Worm (Caenorhabditis elegans) whole organism, L4 larva: ENCODE results near the gene D1025.10.

Experiments
- D1046.2 ChIP-seq: fragments of 200-800 bp; sonication (Bioruptor generic); IDR thresholded peaks from 2 replicates; pipeline ENCODE4 v1.3.6; 2022; ENCODE audit warnings: missing genetic modification characterization, missing compliant biosample characterization
- F37D6.2 ChIP-seq: sonication (generic microtip); optimal IDR thresholded peaks from 2 replicates; lab custom pipeline; 2016; ENCODE audit warnings: mild to moderate bottlenecking, missing genetic modification characterization, missing compliant biosample characterization
- Y5F2A.4 ChIP-seq: fragments of 200-800 bp; sonication (Bioruptor generic); optimal IDR thresholded peaks from 2 replicates; lab custom pipeline; 2018; ENCODE audit warnings: mild to moderate bottlenecking, missing genetic modification characterization, missing compliant biosample characterization
- Y75B8A.6 ChIP-seq: fragments of 200-800 bp; sonication (Bioruptor generic); IDR thresholded peaks from 2 replicates; pipeline ENCODE4 v1.3.6; 2022; ENCODE audit warnings: missing genetic modification reagents, missing genetic modification characterization, missing compliant biosample characterization
- aly-2 ChIP-seq: sonication (generic microtip); optimal IDR thresholded peaks from 2 replicates; lab custom pipeline; 2018; ENCODE audit warnings: missing biosample characterization, missing genetic modification characterization
- ama-1 ChIP-seq: fragments of 150-350 bp; optimal IDR thresholded peaks from 2 replicates; lab custom pipeline; 2014; ENCODE audit warnings: inconsistent platforms, mixed read lengths
- arid-1 ChIP-seq: fragments of 200-800 bp; sonication (Bioruptor generic); conservative IDR thresholded peaks from 2 replicates; pipeline ENCODE4 v1.3.6; 2022; ENCODE audit warnings: missing genetic modification reagents, missing genetic modification characterization, missing compliant biosample characterization
- ceh-44 ChIP-seq: fragments of 200-800 bp; sonication (Bioruptor generic); IDR thresholded peaks from 2 replicates; pipeline ENCODE4 v1.3.6; 2022; ENCODE audit warnings: missing genetic modification reagents, missing genetic modification characterization, missing compliant biosample characterization
- ceh-82 ChIP-seq: sonication (generic microtip); optimal IDR thresholded peaks from 2 replicates; lab custom pipeline; 2017; ENCODE audit warnings: missing biosample characterization, missing genetic modification characterization
- cey-2 ChIP-seq: sonication (generic microtip); optimal IDR thresholded peaks from 3 replicates; lab custom pipeline; 2017; ENCODE audit warnings: missing genetic modification characterization, mild to moderate bottlenecking, missing compliant biosample characterization, antibody characterized with exemption, borderline replicate concordance; ENCODE audit not compliant: insufficient read depth
- ctbp-1 ChIP-seq: fragments of 200-800 bp; sonication (Bioruptor generic); IDR thresholded peaks from 2 replicates; pipeline ENCODE4 v1.3.6; 2022; ENCODE audit warnings: missing genetic modification reagents, missing genetic modification characterization, missing compliant biosample characterization
- daf-12 ChIP-seq: fragments of 150-350 bp; optimal IDR thresholded peaks from 2 replicates; lab custom pipeline; 2014; ENCODE audit warnings: missing biosample characterization, missing genetic modification reagents, missing genetic modification characterization
- daf-19 ChIP-seq: fragments of 200-800 bp; sonication (Bioruptor generic); conservative IDR thresholded peaks from 2 replicates; pipeline ENCODE4 v1.3.6; 2022; ENCODE audit warnings: missing genetic modification characterization, missing compliant biosample characterization
- dmd-8 ChIP-seq: fragments of 200-800 bp; sonication (Bioruptor generic); IDR thresholded peaks from 2 replicates; pipeline ENCODE4 v1.3.6; 2022; ENCODE audit warnings: missing genetic modification characterization, missing compliant biosample characterization
- fkh-10 ChIP-seq: fragments of 150-350 bp; optimal IDR thresholded peaks from 2 replicates; lab custom pipeline; 2014; ENCODE audit warnings: missing biosample characterization, missing genetic modification reagents, missing genetic modification characterization
- gei-8 ChIP-seq: fragments of 200-800 bp; sonication (Bioruptor generic); optimal IDR thresholded peaks from 2 replicates; lab custom pipeline; 2018; ENCODE audit warnings: mild to moderate bottlenecking, missing genetic modification characterization, missing compliant biosample characterization
- hif-1 ChIP-seq, 2 experiments: sonication (generic microtip); optimal IDR thresholded peaks; 2 replicates each; lab custom pipeline; 2016 to 2017; ENCODE audit warnings: missing compliant biosample characterization in 2 of 2, missing genetic modification characterization in 2 of 2, missing genetic modification reagents in 2 of 2, missing genotype in 2 of 2, mild to moderate bottlenecking in 1 of 2
- hlh-11 ChIP-seq: fragments of 200-800 bp; sonication (Bioruptor generic); optimal IDR thresholded peaks from 2 replicates; lab custom pipeline; 2018; ENCODE audit warnings: mild to moderate bottlenecking, missing genetic modification characterization, missing compliant biosample characterization
- hlh-30 ChIP-seq: sonication (generic microtip); optimal IDR thresholded peaks from 2 replicates; lab custom pipeline; 2017; ENCODE audit warnings: antibody characterized with exemption, mild to moderate bottlenecking, missing genetic modification characterization, missing compliant biosample characterization; ENCODE audit not compliant: insufficient read depth
- hmg-1.1 ChIP-seq: fragments of 200-800 bp; sonication (Bioruptor generic); IDR thresholded peaks from 2 replicates; pipeline ENCODE4 v1.3.6; 2022; ENCODE audit warnings: missing genetic modification reagents, missing genetic modification characterization, missing compliant biosample characterization
- lim-7 ChIP-seq: fragments of 200-800 bp; sonication (Bioruptor generic); IDR thresholded peaks from 2 replicates; pipeline ENCODE4 v1.3.6; 2022; ENCODE audit warnings: missing genetic modification characterization, missing compliant biosample characterization
- lsy-2 ChIP-seq, 2 experiments: fragments of 150-350 bp in 1 of 2; sonication (generic microtip) in 1 of 2; optimal IDR thresholded peaks; 2 replicates each; lab custom pipeline; 2014 to 2017; ENCODE audit warnings: missing biosample characterization in 2 of 2, missing genetic modification characterization in 2 of 2
- madf-9 ChIP-seq: fragments of 200-800 bp; sonication (Bioruptor generic); conservative IDR thresholded peaks from 2 replicates; pipeline ENCODE4 v1.3.6; 2022; ENCODE audit warnings: missing genetic modification reagents, missing genetic modification characterization, missing compliant biosample characterization
- mes-2 ChIP-seq: sonication (generic microtip); optimal IDR thresholded peaks from 2 replicates; lab custom pipeline; 2016; ENCODE audit warnings: missing genotype, mild to moderate bottlenecking, missing genetic modification characterization, missing compliant biosample characterization; ENCODE audit not compliant: poor library complexity, severe bottlenecking
- mxl-2 ChIP-seq: fragments of 200-800 bp; sonication (Bioruptor generic); conservative IDR thresholded peaks from 2 replicates; pipeline ENCODE4 v1.3.6; 2022; ENCODE audit warnings: missing genetic modification reagents, missing genetic modification characterization, missing compliant biosample characterization
- mxl-3 ChIP-seq: fragments of 200-800 bp; sonication (Bioruptor generic); optimal IDR thresholded peaks from 2 replicates; lab custom pipeline; 2018; ENCODE audit warnings: mild to moderate bottlenecking, missing genetic modification characterization, missing compliant biosample characterization
- nhr-102 ChIP-seq: sonication (generic microtip); optimal IDR thresholded peaks from 2 replicates; lab custom pipeline; 2016; ENCODE audit warnings: mild to moderate bottlenecking, missing genetic modification characterization, moderate library complexity, missing compliant biosample characterization
- nhr-11 ChIP-seq: fragments of 150-350 bp; optimal IDR thresholded peaks from 2 replicates; lab custom pipeline; 2014; ENCODE audit warnings: missing biosample characterization, missing genetic modification characterization
- nhr-237 ChIP-seq: sonication (generic microtip); optimal IDR thresholded peaks from 2 replicates; lab custom pipeline; 2017; ENCODE audit warnings: missing biosample characterization, missing genetic modification characterization
- nhr-28 ChIP-seq: fragments of 150-350 bp; optimal IDR thresholded peaks from 2 replicates; lab custom pipeline; 2014; ENCODE audit warnings: missing biosample characterization, missing genetic modification characterization
- nhr-41 ChIP-seq: fragments of 200-800 bp; sonication (Bioruptor generic); IDR thresholded peaks from 2 replicates; pipeline ENCODE4 v1.3.6; 2022; ENCODE audit warnings: missing genetic modification reagents, missing genetic modification characterization, missing compliant biosample characterization
- nhr-42 ChIP-seq: fragments of 200-800 bp; sonication (Bioruptor generic); IDR thresholded peaks from 2 replicates; pipeline ENCODE4 v1.3.6; 2022; ENCODE audit warnings: missing genetic modification characterization, missing compliant biosample characterization
- php-3 ChIP-seq: fragments of 200-800 bp; sonication (Bioruptor generic); IDR thresholded peaks from 2 replicates; pipeline ENCODE4 v1.3.6; 2022; ENCODE audit warnings: missing genetic modification reagents, missing genetic modification characterization, missing compliant biosample characterization
- pqm-1 ChIP-seq: sonication (generic microtip); optimal IDR thresholded peaks from 2 replicates; lab custom pipeline; 2017; ENCODE audit warnings: missing biosample characterization, missing genetic modification characterization
- rbr-2 ChIP-seq: sonication (generic microtip); optimal IDR thresholded peaks from 2 replicates; lab custom pipeline; 2016; ENCODE audit warnings: missing genotype, missing genetic modification characterization, missing compliant biosample characterization
- snpc-4 ChIP-seq: fragments of 150-350 bp; optimal IDR thresholded peaks from 2 replicates; lab custom pipeline; 2014; ENCODE audit warnings: missing biosample characterization, missing genetic modification characterization
- spr-1 ChIP-seq: sonication (generic microtip); optimal IDR thresholded peaks from 2 replicates; lab custom pipeline; 2016; ENCODE audit warnings: mild to moderate bottlenecking, missing genetic modification characterization, missing compliant biosample characterization
- unc-62 ChIP-seq, 3 experiments: fragments of 150-350 bp in 1 of 3; sonication (generic microtip); optimal IDR thresholded peaks in 2 of 3; peaks in 1 of 3; 1 replicate in 1 of 3; 2 replicates in 2 of 3; lab custom pipeline; 2014 to 2017; ENCODE audit warnings: missing biosample characterization in 3 of 3, missing genetic modification characterization in 3 of 3, missing genetic modification reagents in 3 of 3, missing genotype in 1 of 3
- zag-1 ChIP-seq: fragments of 150-350 bp; optimal IDR thresholded peaks from 2 replicates; lab custom pipeline; 2014; ENCODE audit warnings: missing biosample characterization, missing genetic modification characterization
- zip-11 ChIP-seq: fragments of 200-800 bp; sonication (Bioruptor generic); IDR thresholded peaks from 2 replicates; pipeline ENCODE4 v1.3.6; 2022; ENCODE audit warnings: missing genetic modification characterization, missing compliant biosample characterization
- zip-2 ChIP-seq: fragments of 150-350 bp; optimal IDR thresholded peaks from 2 replicates; lab custom pipeline; 2014; ENCODE audit warnings: missing biosample characterization, missing genetic modification characterization

Gene D1025.10

DNA sequence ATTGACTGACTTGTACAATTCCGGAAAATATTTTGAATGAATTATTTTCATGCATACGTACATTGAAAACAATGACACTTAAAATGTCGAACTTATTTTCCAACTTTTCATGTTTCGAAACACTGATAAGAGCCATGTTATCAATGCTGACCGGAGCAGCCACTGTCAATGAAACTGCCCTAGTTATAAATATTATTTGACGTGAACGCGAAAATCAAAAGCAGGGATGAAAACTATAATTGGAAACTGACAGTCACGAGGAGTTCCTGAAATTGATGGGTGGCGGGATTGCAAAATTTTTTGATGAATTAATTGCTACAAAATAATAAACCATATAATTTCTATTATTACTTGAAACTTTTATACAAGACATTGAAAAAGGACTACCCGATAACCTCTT lies 22.8 kb downstream of the D1025.10 start (continued):
- TF ChIP-seq aly-2 (tag; lab: Kevin White, UChicago) (no peak), nhr-41 (GFP tag; lab: Robert Waterston, UW) (no peak), nhr-42 (GFP tag; lab: Robert Waterston, UW) (no peak), fkh-10 (GFP tag; lab: Kevin White, UChicago) (no peak), php-3 (GFP tag; lab: Robert Waterston, UW) (peak; percentile 80), lsy-2 (tag; optimal IDR thresholded peaks at IDR 0.05; lab: Kevin White, UChicago) (no peak), mes-2 (tag; lab: Kevin White, UChicago) (no peak), cey-2 (tag; lab: Kevin White, UChicago) (no peak), gei-8 (no peak), ceh-44 (GFP tag; lab: Robert Waterston, UW) (no peak), unc-62 (GFP tag; optimal IDR thresholded peaks at IDR 0.05 in 1 of 2; lab: Kevin White, UChicago) (peak in 1 of 2 experiments; percentile 98), unc-62 (tag; optimal IDR thresholded peaks at IDR 0.05; lab: Kevin White, UChicago) (no peak), nhr-102 (tag; lab: Kevin White, UChicago) (peak; percentile 21), D1046.2 (GFP tag; lab: Robert Waterston, UW) (no peak), hif-1 (tag; optimal IDR thresholded peaks at IDR 0.05; lab: Kevin White, UChicago) (no peak), nhr-28 (peak; percentile 49), snpc-4 (tag; lab: Kevin White, UChicago) (no peak)

DNA sequence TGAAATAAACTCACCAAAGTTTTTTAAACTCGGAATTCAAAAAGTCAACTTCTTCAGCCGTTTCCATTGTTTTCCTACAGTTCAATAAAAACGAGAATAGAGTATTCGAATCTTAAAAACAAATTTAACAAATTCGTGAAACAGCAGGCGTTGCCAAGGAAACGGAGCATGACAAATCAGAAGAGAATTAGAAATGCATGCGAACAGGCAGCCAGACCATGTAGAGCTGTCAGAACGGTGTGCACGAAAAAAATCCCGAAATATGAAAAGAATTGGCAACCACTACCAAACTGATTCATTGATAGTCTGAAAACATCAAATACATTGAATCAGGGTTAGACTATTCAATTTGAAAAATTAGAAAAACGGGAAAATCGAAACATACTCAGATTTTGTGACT lies 25.3 kb downstream of the D1025.10 start, which contains the start of gene fbxa-81:
Gene fbxa-81, minus strand, starts transcription at position 101 of the 400 bp plus-strand sequence.
- no peak for TF ChIP-seq ama-1 (lab: Kevin White, UChicago)
- no peak for TF ChIP-seq cey-2 (tag; lab: Kevin White, UChicago)
- TF ChIP-seq Y75B8A.6 (GFP tag; lab: Robert Waterston, UW) = no peak
- TF ChIP-seq arid-1 = no peak
- TF ChIP-seq Y5F2A.4 = no peak
- no peak for TF ChIP-seq F37D6.2
- TF ChIP-seq nhr-11 (tag; lab: Kevin White, UChicago) = no peak
- TF ChIP-seq lsy-2 (tag; optimal IDR thresholded peaks at IDR 0.05; lab: Kevin White, UChicago) = no peak
- TF ChIP-seq rbr-2 (tag; lab: Kevin White, UChicago) = no peak
- no peak for TF ChIP-seq ctbp-1
- TF ChIP-seq mxl-2 (GFP tag; lab: Robert Waterston, UW) = no peak
- no peak for TF ChIP-seq dmd-8 (GFP tag; lab: Robert Waterston, UW)

DNA sequence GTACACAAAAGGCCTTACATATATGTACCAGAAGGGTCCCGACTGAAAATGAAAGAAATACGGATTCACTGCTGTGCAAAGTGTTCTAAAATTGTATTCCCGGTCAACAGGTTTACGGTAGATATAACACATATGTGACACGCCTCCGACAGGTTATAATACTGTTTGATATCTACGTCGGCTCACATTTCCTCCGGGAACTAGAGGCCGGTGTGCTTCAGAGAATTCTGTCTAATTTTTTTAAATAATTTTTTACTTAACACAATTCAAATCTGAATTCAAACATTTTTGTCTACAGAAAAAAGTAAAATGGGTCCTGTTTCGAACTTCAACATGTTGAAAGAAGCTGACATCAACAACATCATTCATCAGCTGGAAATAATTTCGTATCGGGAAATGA lies 26.6 kb downstream of the D1025.10 start, which contains the start of gene T24C2.3:
Gene T24C2.3, plus strand, starts transcription at position 301 of the 400 bp plus-strand sequence.
- no peak for TF ChIP-seq snpc-4 (tag; lab: Kevin White, UChicago)
- no peak for TF ChIP-seq nhr-237 (tag; lab: Kevin White, UChicago)
- no peak for TF ChIP-seq hlh-30 (tag; lab: Kevin White, UChicago)
- no peak for TF ChIP-seq mxl-3 (GFP tag; lab: Kevin White, UChicago)
- TF ChIP-seq pqm-1 (tag; lab: Kevin White, UChicago) = no peak
- no peak for TF ChIP-seq madf-9 (GFP tag; lab: Robert Waterston, UW)
- TF ChIP-seq zip-11 = no peak
- no peak for TF ChIP-seq zag-1 (tag; lab: Kevin White, UChicago)
- TF ChIP-seq lim-7 = no peak
- TF ChIP-seq Y75B8A.6 (GFP tag; lab: Robert Waterston, UW) = no peak
- TF ChIP-seq nhr-102 (tag; lab: Kevin White, UChicago) = no peak
- TF ChIP-seq zip-2 (tag; lab: Kevin White, UChicago) = no peak
- no peak for TF ChIP-seq daf-19 (GFP tag; lab: Robert Waterston, UW)
- no peak for TF ChIP-seq spr-1 (tag; lab: Kevin White, UChicago)
- no peak for TF ChIP-seq hmg-1.1
- TF ChIP-seq mes-2 (tag; lab: Kevin White, UChicago) = no peak
- TF ChIP-seq daf-12 (tag; lab: Kevin White, UChicago) = no peak
- no peak for TF ChIP-seq nhr-11 (tag; lab: Kevin White, UChicago)
- no peak for TF ChIP-seq hlh-11
- no peak for TF ChIP-seq ceh-82 (tag; lab: Kevin White, UChicago)
